Fruit fly (Drosophila melanogaster) whole organism, embryonic: ENCODE measurements around the gene CG7991.

Source experiments
- Antp ChIP-seq: fragments of 200-800 bp; sonication (Bioruptor generic); optimal IDR thresholded peaks from 3 replicates; lab custom pipeline; 2016; ENCODE audit warnings: missing biosample characterization, missing genetic modification characterization
- Asciz ChIP-seq: fragments of 200-800 bp; sonication (Bioruptor generic); optimal IDR thresholded peaks from 2 replicates; lab custom pipeline; 2017; ENCODE audit warnings: missing biosample characterization, mild to moderate bottlenecking, missing genetic modification characterization, missing genetic modification reagents
- Bgb ChIP-seq: fragments of 200-800 bp; sonication (Bioruptor generic); IDR thresholded peaks from 2 replicates; pipeline ENCODE4 v1.3.6; 2022; ENCODE audit warnings: missing biosample characterization, missing genetic modification characterization; ENCODE audit not compliant: partially characterized antibody
- CG10147 ChIP-seq: fragments of 200-800 bp; sonication (Bioruptor generic); optimal IDR thresholded peaks from 2 replicates; lab custom pipeline; 2019; ENCODE audit warnings: missing biosample characterization, mild to moderate bottlenecking, missing genetic modification characterization, moderate library complexity
- CG11695 ChIP-seq: fragments of 200-800 bp; sonication (Bioruptor generic); IDR thresholded peaks from 3 replicates; pipeline ENCODE4 v1.3.6; 2022; ENCODE audit warnings: missing biosample characterization, missing genetic modification characterization
- CG11723 ChIP-seq: fragments of 200-800 bp; sonication (Bioruptor generic); optimal IDR thresholded peaks from 2 replicates; lab custom pipeline; 2017; ENCODE audit warnings: missing biosample characterization, mild to moderate bottlenecking, missing genetic modification characterization
- CG12104 ChIP-seq: fragments of 200-800 bp; sonication (Bioruptor generic); optimal IDR thresholded peaks from 3 replicates; lab custom pipeline; 2016; ENCODE audit warnings: missing biosample characterization, missing genetic modification characterization
- CG13624 ChIP-seq: fragments of 200-800 bp; sonication (Bioruptor generic); optimal IDR thresholded peaks from 2 replicates; lab custom pipeline; 2016; ENCODE audit warnings: missing biosample characterization, missing genetic modification characterization
- CG15269 ChIP-seq: fragments of 200-800 bp; sonication (Bioruptor generic); optimal IDR thresholded peaks from 2 replicates; lab custom pipeline; 2018; ENCODE audit warnings: missing biosample characterization, mild to moderate bottlenecking, missing genetic modification characterization, moderate library complexity
- CG1602 ChIP-seq: fragments of 200-800 bp; sonication (Bioruptor generic); optimal IDR thresholded peaks from 3 replicates; lab custom pipeline; 2016; ENCODE audit warnings: missing biosample characterization, missing genetic modification characterization
- CG17361 ChIP-seq: fragments of 200-800 bp; sonication (Bioruptor generic); IDR thresholded peaks from 3 replicates; pipeline ENCODE4 v1.3.6; 2022; ENCODE audit warnings: missing biosample characterization, missing genetic modification characterization
- CG31224 ChIP-seq: fragments of 200-800 bp; sonication (Bioruptor generic); IDR thresholded peaks from 2 replicates; pipeline ENCODE4 v1.3.6; 2022; ENCODE audit warnings: missing biosample characterization, missing genetic modification characterization
- CG31388 ChIP-seq: fragments of 200-800 bp; sonication (Bioruptor generic); optimal IDR thresholded peaks from 2 replicates; lab custom pipeline; 2016; ENCODE audit warnings: missing biosample characterization, missing genetic modification characterization
- CG32767 ChIP-seq: fragments of 200-800 bp; sonication (Bioruptor generic); IDR thresholded peaks from 2 replicates; pipeline ENCODE4 v1.3.6; 2022; ENCODE audit warnings: missing biosample characterization, missing genetic modification characterization
- CG3407 ChIP-seq: fragments of 200-800 bp; sonication (Bioruptor generic); optimal IDR thresholded peaks from 2 replicates; lab custom pipeline; 2018; ENCODE audit warnings: missing biosample characterization, mild to moderate bottlenecking, missing genetic modification characterization
- CG3838 ChIP-seq: fragments of 200-800 bp; sonication (Bioruptor generic); optimal IDR thresholded peaks from 3 replicates; lab custom pipeline; 2016; ENCODE audit warnings: missing biosample characterization, missing genetic modification characterization
- CG6765 ChIP-seq: fragments of 200-800 bp; sonication (Bioruptor generic); optimal IDR thresholded peaks from 3 replicates; lab custom pipeline; 2017; ENCODE audit warnings: missing biosample characterization, mild to moderate bottlenecking, missing genetic modification characterization
- CG7357 ChIP-seq: fragments of 200-800 bp; sonication (Bioruptor generic); IDR thresholded peaks from 3 replicates; pipeline ENCODE4 v1.3.6; 2022; ENCODE audit warnings: missing biosample characterization, missing genetic modification characterization
- CG8089 ChIP-seq: fragments of 200-800 bp; sonication (Bioruptor generic); optimal IDR thresholded peaks from 3 replicates; lab custom pipeline; 2016; ENCODE audit warnings: missing biosample characterization, missing genetic modification characterization
- CG8944 ChIP-seq: fragments of 200-800 bp; sonication (Bioruptor generic); optimal IDR thresholded peaks from 3 replicates; lab custom pipeline; 2016; ENCODE audit warnings: missing biosample characterization, missing genetic modification characterization
- CG9609 ChIP-seq: fragments of 200-800 bp; sonication (Bioruptor generic); optimal IDR thresholded peaks from 3 replicates; lab custom pipeline; 2016; ENCODE audit warnings: missing biosample characterization, missing genetic modification characterization
- Dip2 ChIP-seq: fragments of 200-800 bp; sonication (Bioruptor generic); IDR thresholded peaks from 2 replicates; pipeline ENCODE4 v1.3.6; 2022; ENCODE audit warnings: missing biosample characterization, missing genetic modification characterization
- Fer2 ChIP-seq: fragments of 200-800 bp; sonication (Bioruptor generic); optimal IDR thresholded peaks from 2 replicates; lab custom pipeline; 2018; ENCODE audit warnings: missing biosample characterization, mild to moderate bottlenecking, missing genetic modification characterization, moderate library complexity
- GATAe ChIP-seq: fragments of 200-800 bp; sonication (Bioruptor generic); conservative IDR thresholded peaks from 2 replicates; pipeline ENCODE4 v1.3.6; 2022; ENCODE audit warnings: missing biosample characterization, missing genetic modification characterization
- MBD-R2 ChIP-seq: fragments of 200-800 bp; sonication (Bioruptor generic); IDR thresholded peaks from 2 replicates; pipeline ENCODE4 v1.3.6; 2022; ENCODE audit warnings: missing biosample characterization, missing genetic modification characterization
- MESR4 ChIP-seq: fragments of 200-800 bp; sonication (Bioruptor generic); optimal IDR thresholded peaks from 2 replicates; lab custom pipeline; 2018; ENCODE audit warnings: missing biosample characterization, mild to moderate bottlenecking, missing genetic modification characterization, moderate library complexity
- Med ChIP-seq: fragments of 200-800 bp; sonication (Bioruptor generic); peaks from one replicate; lab custom pipeline; 2016; ENCODE audit warnings: missing biosample characterization, missing genetic modification characterization, mild to moderate bottlenecking, inconsistent platforms, moderate library complexity
- Opbp ChIP-seq: fragments of 200-800 bp; sonication (Bioruptor generic); IDR thresholded peaks from 3 replicates; pipeline ENCODE4 v1.3.6; 2022; ENCODE audit warnings: missing biosample characterization, missing genetic modification characterization; ENCODE audit not compliant: partially characterized antibody
- Optix ChIP-seq: fragments of 200-800 bp; sonication (Bioruptor generic); IDR thresholded peaks from 3 replicates; pipeline ENCODE4 v1.3.6; 2022; ENCODE audit warnings: missing biosample characterization, missing genetic modification characterization
- Rx ChIP-seq: fragments of 200-800 bp; sonication (Bioruptor generic); IDR thresholded peaks from 2 replicates; pipeline ENCODE4 v1.3.6; 2022; ENCODE audit warnings: missing biosample characterization, missing genetic modification characterization
- Sin3A ChIP-seq: fragments of >200 bp; optimal IDR thresholded peaks from 2 replicates; lab custom pipeline; 2018
- ato ChIP-seq: fragments of 200-800 bp; sonication (Bioruptor generic); IDR thresholded peaks from 2 replicates; pipeline ENCODE4 v1.3.6; 2022; ENCODE audit warnings: missing biosample characterization, missing genetic modification characterization; ENCODE audit not compliant: partially characterized antibody
- bcd ChIP-seq: fragments of 200-800 bp; sonication (Bioruptor generic); optimal IDR thresholded peaks from 2 replicates; lab custom pipeline; 2017; ENCODE audit warnings: missing biosample characterization, mild to moderate bottlenecking, missing genetic modification characterization
- corto ChIP-seq: fragments of 200-800 bp; sonication (Bioruptor generic); optimal IDR thresholded peaks from 2 replicates; lab custom pipeline; 2016; ENCODE audit warnings: missing biosample characterization, mild to moderate bottlenecking, missing genetic modification characterization, moderate library complexity
- crol ChIP-seq: fragments of 200-800 bp; sonication (Bioruptor generic); IDR thresholded peaks from 2 replicates; pipeline ENCODE4 v1.3.6; 2022; ENCODE audit warnings: missing biosample characterization, missing genetic modification characterization
- da ChIP-seq: fragments of 200-800 bp; sonication (Bioruptor generic); optimal IDR thresholded peaks from 2 replicates; lab custom pipeline; 2016; ENCODE audit warnings: missing biosample characterization, missing genetic modification characterization
- dmrt11E ChIP-seq: fragments of 200-800 bp; sonication (Bioruptor generic); optimal IDR thresholded peaks from 3 replicates; lab custom pipeline; 2018; ENCODE audit warnings: missing biosample characterization, mild to moderate bottlenecking, missing genetic modification characterization, moderate library complexity
- eve ChIP-seq, 2 experiments: fragments of >200 bp; optimal IDR thresholded peaks; 2 replicates each; lab custom pipeline; 2017; ENCODE audit warnings: missing biosample characterization in 2 of 2, missing genetic modification characterization in 2 of 2
- grn ChIP-seq: fragments of 200-800 bp; sonication (Bioruptor generic); optimal IDR thresholded peaks from 3 replicates; lab custom pipeline; 2017; ENCODE audit warnings: missing biosample characterization, missing genetic modification characterization
- h ChIP-seq: fragments of >200 bp; optimal IDR thresholded peaks from 2 replicates; lab custom pipeline; 2017
- ham ChIP-seq: fragments of 200-800 bp; sonication (Bioruptor generic); IDR thresholded peaks from 2 replicates; pipeline ENCODE4 v1.3.6; 2022; ENCODE audit warnings: missing biosample characterization, missing genetic modification characterization
- ind ChIP-seq: fragments of 200-800 bp; sonication (Bioruptor generic); optimal IDR thresholded peaks from 3 replicates; lab custom pipeline; 2016; ENCODE audit warnings: missing biosample characterization, missing genetic modification characterization
- inv ChIP-seq: fragments of 200-800 bp; sonication (Bioruptor generic); IDR thresholded peaks from 2 replicates; pipeline ENCODE4 v1.3.6; 2022; ENCODE audit warnings: missing biosample characterization, missing genetic modification characterization; ENCODE audit not compliant: partially characterized antibody
- kay ChIP-seq: fragments of 200-800 bp; sonication (Bioruptor generic); optimal IDR thresholded peaks from 2 replicates; lab custom pipeline; 2016; ENCODE audit warnings: missing biosample characterization, missing genetic modification characterization
- nerfin-1 ChIP-seq: fragments of 200-800 bp; sonication (Bioruptor generic); optimal IDR thresholded peaks from 3 replicates; lab custom pipeline; 2019; ENCODE audit warnings: missing biosample characterization, mild to moderate bottlenecking, missing genetic modification characterization, moderate library complexity
- nom ChIP-seq: fragments of 200-800 bp; sonication (Bioruptor generic); optimal IDR thresholded peaks from 2 replicates; lab custom pipeline; 2017; ENCODE audit warnings: missing biosample characterization, missing genetic modification characterization, mild to moderate bottlenecking, moderate library complexity, missing genetic modification reagents
- onecut ChIP-seq: fragments of 200-800 bp; sonication (Bioruptor generic); IDR thresholded peaks from 2 replicates; pipeline ENCODE4 v1.3.6; 2022; ENCODE audit warnings: missing biosample characterization, missing genetic modification characterization
- sima ChIP-seq: fragments of 200-800 bp; sonication (Bioruptor generic); optimal IDR thresholded peaks from 2 replicates; lab custom pipeline; 2016; ENCODE audit warnings: missing biosample characterization, missing genetic modification characterization
- sob ChIP-seq: fragments of 200-800 bp; sonication (Bioruptor generic); IDR thresholded peaks from 2 replicates; pipeline ENCODE4 v1.3.6; 2022; ENCODE audit warnings: missing biosample characterization, missing genetic modification characterization
- tap ChIP-seq: fragments of 200-800 bp; optimal IDR thresholded peaks from 3 replicates; lab custom pipeline; 2019; ENCODE audit warnings: missing biosample characterization, mild to moderate bottlenecking, missing genetic modification characterization, moderate library complexity
- zf30C ChIP-seq: fragments of 200-800 bp; sonication (Bioruptor generic); optimal IDR thresholded peaks from 3 replicates; lab custom pipeline; 2018; ENCODE audit warnings: missing biosample characterization, mild to moderate bottlenecking, missing genetic modification characterization

CG7991 gene

dm6 chr3L:1690727-1691413 lies 16.4 kb downstream of the CG7991 start (continued):
- no peak for TF ChIP-seq CG31388
- peak; percentile 21 for TF ChIP-seq CG8089 (GFP tag; lab: Kevin White, UChicago)
- peak; percentile 57 for TF ChIP-seq CG3407 (GFP tag; lab: Kevin White, UChicago)
- TF ChIP-seq corto (GFP tag; lab: Kevin White, UChicago), result no peak
- no peak for TF ChIP-seq CG15269 (tag; lab: Kevin White, UChicago)
- TF ChIP-seq sob (GFP tag; lab: Robert Waterston, UW), result 0 out of 2 replicates have a peak, but pooled peaks have one; percentile 10
- TF ChIP-seq grn (GFP tag; lab: Kevin White, UChicago), result peak; percentile 3
- TF ChIP-seq tap, result no peak
- TF ChIP-seq Sin3A (lab: Kevin White, UChicago), result no peak
- no peak for TF ChIP-seq Bgb (GFP tag; lab: Robert Waterston, UW)
- no peak for TF ChIP-seq MESR4 (GFP tag; lab: Kevin White, UChicago)
- TF ChIP-seq da (GFP tag; lab: Kevin White, UChicago), result no peak
- TF ChIP-seq CG9609 (GFP tag; lab: Kevin White, UChicago), result no peak
- peak; percentile 9 for TF ChIP-seq kay (GFP tag; lab: Kevin White, UChicago)
- no peak for TF ChIP-seq CG10147 (GFP tag; lab: Kevin White, UChicago)
- TF ChIP-seq zf30C (GFP tag; lab: Kevin White, UChicago), result no peak
- peak; percentile 8 for TF ChIP-seq CG11723 (GFP tag; lab: Kevin White, UChicago)
- TF ChIP-seq ham (GFP tag; lab: Robert Waterston, UW), result no peak
- no peak for TF ChIP-seq eve (GFP tag; optimal IDR thresholded peaks at IDR 0.05; lab: Kevin White, UChicago)
- TF ChIP-seq ind, result peak; percentile 38
- TF ChIP-seq bcd (GFP tag; lab: Kevin White, UChicago), result peak; percentile 12
- TF ChIP-seq Dip2, result no peak
- no peak for TF ChIP-seq Opbp (GFP tag; lab: Robert Waterston, UW)
- peak; percentile 44 for TF ChIP-seq crol (GFP tag; lab: Robert Waterston, UW)
- peak; percentile 37; the same call in 1 of the 2 replicates for TF ChIP-seq onecut
- no peak for TF ChIP-seq Optix
- TF ChIP-seq inv, result no peak
- TF ChIP-seq Fer2 (tag; lab: Kevin White, UChicago), result no peak
- peak; percentile 14 for TF ChIP-seq nerfin-1
- TF ChIP-seq CG17361 (GFP tag; lab: Robert Waterston, UW), result peak; percentile 42; the same call in 1 of the 3 replicates
- TF ChIP-seq GATAe (GFP tag; lab: Robert Waterston, UW), result no peak
- TF ChIP-seq CG7357, result no peak
- TF ChIP-seq CG3838 (GFP tag; lab: Kevin White, UChicago), result no peak
- TF ChIP-seq Asciz, result peak; percentile 58
- no peak for TF ChIP-seq ato
- TF ChIP-seq CG11695 (GFP tag; lab: Robert Waterston, UW), result no peak
- no peak for TF ChIP-seq CG1602 (GFP tag; lab: Kevin White, UChicago)
- no peak for TF ChIP-seq sima (GFP tag; lab: Kevin White, UChicago)
- TF ChIP-seq nom, result peak; percentile 80
- TF ChIP-seq CG12104, result no peak
- TF ChIP-seq MBD-R2 (GFP tag; lab: Robert Waterston, UW), result no peak
- no peak for TF ChIP-seq Rx (GFP tag; lab: Robert Waterston, UW)
- TF ChIP-seq CG6765, result peak; percentile 6
- TF ChIP-seq h (lab: Kevin White, UChicago), result no peak
- peak; percentile 8 for TF ChIP-seq CG8944 (GFP tag; lab: Kevin White, UChicago)
- no peak for TF ChIP-seq CG32767 (GFP tag; lab: Robert Waterston, UW)
- TF ChIP-seq Med (GFP tag; lab: Kevin White, UChicago), result peak; percentile 76
- no peak for TF ChIP-seq CG13624 (GFP tag; lab: Kevin White, UChicago)
- peak; percentile 39 for TF ChIP-seq dmrt11E (tag; lab: Kevin White, UChicago)
- peak; percentile 40 for TF ChIP-seq Antp (GFP tag; lab: Kevin White, UChicago)
- no peak for TF ChIP-seq CG31224 (GFP tag; lab: Robert Waterston, UW)
